Fruit fly (Drosophila melanogaster): ENCODE data around the gene CG43638.

dm6 chr3L:12066699-12067287, 22.4 kb downstream of the CG43638 start:
- TF ChIP-seq CG8478 (optimal IDR thresholded peaks at IDR 0.05) (no peak), CTCF (optimal IDR thresholded peaks at IDR 0.05) (peak; percentile 94 to 95)
